Fruit fly (Drosophila melanogaster): ENCODE data around the gene Hers.

Hers gene

dm6 chrX:19848342-19848793 is 17.6 kb upstream of the Hers start (continued):
- peak in 1 of 3 experiments; percentile 30 for TF ChIP-seq lola (GFP tag; optimal IDR thresholded peaks at IDR 0.05)
- TF ChIP-seq h (optimal IDR thresholded peaks at IDR 0.05), result no peak
- TF ChIP-seq Antp (GFP tag; optimal IDR thresholded peaks at IDR 0.05), result peak; percentile 84
- TF ChIP-seq ftz-f1 (GFP tag; optimal IDR thresholded peaks at IDR 0.05), result peak; percentile 41
- peak; percentile 82 for TF ChIP-seq CG3847 (GFP tag; IDR thresholded peaks at IDR 0.05)
- TF ChIP-seq CG4707 (GFP tag; optimal IDR thresholded peaks at IDR 0.05), result peak; percentile 9
- peak; percentile 33 for TF ChIP-seq BEAF-32 (GFP tag; optimal IDR thresholded peaks at IDR 0.05)
- TF ChIP-seq CG32772 (GFP tag; IDR thresholded peaks at IDR 0.05), result peak; percentile 58
- peak; percentile 44; the same call in 2 of the 3 replicates for TF ChIP-seq croc (GFP tag; conservative IDR thresholded peaks at IDR 0.05)
- peak; percentile 59 for TF ChIP-seq ato (GFP tag; IDR thresholded peaks at IDR 0.05; ENCODE audit: partially characterized antibody)
- TF ChIP-seq HHEX (GFP tag; optimal IDR thresholded peaks at IDR 0.05), result peak; percentile 57
- peak; percentile 66 for TF ChIP-seq Six4 (GFP tag; optimal IDR thresholded peaks at IDR 0.05)
- TF ChIP-seq sd (tag; optimal IDR thresholded peaks at IDR 0.05), result peak; percentile 38
- TF ChIP-seq CG7556 (GFP tag; optimal IDR thresholded peaks at IDR 0.05), result peak; percentile 56
- peak; percentile 54; the same call in 2 of the 3 replicates for TF ChIP-seq B-H1 (GFP tag; IDR thresholded peaks at IDR 0.05)
- TF ChIP-seq ranshi (GFP tag; IDR thresholded peaks at IDR 0.05), result peak; percentile 64
- TF ChIP-seq sim (GFP tag; IDR thresholded peaks at IDR 0.05), result peak; percentile 57; the same call in 1 of the 2 replicates
- peak; percentile 52 for TF ChIP-seq CG6272 (GFP tag; IDR thresholded peaks at IDR 0.05)
- peak; percentile 84 for TF ChIP-seq her (GFP tag; optimal IDR thresholded peaks at IDR 0.05)
- peak; percentile 78 for TF ChIP-seq tin (GFP tag; optimal IDR thresholded peaks at IDR 0.05)
- peak; percentile 42; the same call in 1 of the 2 replicates for TF ChIP-seq tna (GFP tag; IDR thresholded peaks at IDR 0.05; ENCODE audit: partially characterized antibody)
- TF ChIP-seq eyg (GFP tag; optimal IDR thresholded peaks at IDR 0.05), result peak; percentile 40
- peak; percentile 49 for TF ChIP-seq pb (GFP tag; optimal IDR thresholded peaks at IDR 0.05)
- TF ChIP-seq MTF-1 (GFP tag; optimal IDR thresholded peaks at IDR 0.05; ENCODE audit: borderline replicate concordance), result peak; percentile 21
- TF ChIP-seq CG15601 (tag; optimal IDR thresholded peaks at IDR 0.05), result peak; percentile 54
- TF ChIP-seq CG16813 (GFP tag; IDR thresholded peaks at IDR 0.05; ENCODE audit: partially characterized antibody), result peak; percentile 36; the same call in 1 of the 3 replicates
- TF ChIP-seq CG3838 (GFP tag; optimal IDR thresholded peaks at IDR 0.05), result peak; percentile 16
- peak; percentile 42; the same call in 1 of the 2 replicates for TF ChIP-seq Scr (GFP tag; IDR thresholded peaks at IDR 0.05; ENCODE audit: partially characterized antibody)
- peak; percentile 71 for TF ChIP-seq CG13775 (GFP tag; optimal IDR thresholded peaks at IDR 0.05)
- TF ChIP-seq Chrac-16 (GFP tag; optimal IDR thresholded peaks at IDR 0.05), result peak; percentile 74
- peak; percentile 39; the same call in 1 of the 2 replicates for TF ChIP-seq danr (GFP tag; IDR thresholded peaks at IDR 0.05)
- TF ChIP-seq CG18764 (GFP tag; optimal IDR thresholded peaks at IDR 0.05), result peak; percentile 57
- peak; percentile 60 for TF ChIP-seq CG1602 (GFP tag; optimal IDR thresholded peaks at IDR 0.05)
- TF ChIP-seq Doc2 (GFP tag; IDR thresholded peaks at IDR 0.05), result no peak
- TF ChIP-seq CG2199 (GFP tag; IDR thresholded peaks at IDR 0.05), result peak; percentile 91
- peak; percentile 47; the same call in 3 of the 4 replicates for TF ChIP-seq Dll (GFP tag; IDR thresholded peaks at IDR 0.05; ENCODE audit: partially characterized antibody)
- no peak for TF ChIP-seq hkb (optimal IDR thresholded peaks at IDR 0.05)
- TF ChIP-seq hkb (GFP tag; IDR thresholded peaks at IDR 0.05), result peak; percentile 77
- no peak for TF ChIP-seq CG2129 (GFP tag; IDR thresholded peaks at IDR 0.05; ENCODE audit: partially characterized antibody)
- TF ChIP-seq mam (GFP tag; optimal IDR thresholded peaks at IDR 0.05), result peak; percentile 80
- TF ChIP-seq bsh (GFP tag; optimal IDR thresholded peaks at IDR 0.05), result peak; percentile 9 to 65
- TF ChIP-seq bab2 (GFP tag; optimal IDR thresholded peaks at IDR 0.05), result peak; percentile 78
- TF ChIP-seq stc (GFP tag; IDR thresholded peaks at IDR 0.05), result peak; percentile 69
- TF ChIP-seq CG8765 (GFP tag; IDR thresholded peaks at IDR 0.05), result no peak
- TF ChIP-seq pros (GFP tag; optimal IDR thresholded peaks at IDR 0.05), result peak; percentile 29
- TF ChIP-seq CG10565 (GFP tag; optimal IDR thresholded peaks at IDR 0.05), result no peak
- TF ChIP-seq grau (tag; optimal IDR thresholded peaks at IDR 0.05), result peak; percentile 65
- peak; percentile 7 for TF ChIP-seq run (tag; optimal IDR thresholded peaks at IDR 0.05)
- TF ChIP-seq Sry-δ (GFP tag; optimal IDR thresholded peaks at IDR 0.05), result peak; percentile 38
- peak; percentile 56; the same call in 1 of the 3 replicates for TF ChIP-seq gce (GFP tag; IDR thresholded peaks at IDR 0.05)
